Worm (Caenorhabditis elegans) whole organism, dauer: ENCODE results near the gene B0410.3.

Source experiments
- unc-62 ChIP-seq: sonication (generic microtip); optimal IDR thresholded peaks from 2 replicates; lab custom pipeline; 2017; ENCODE audit warnings: missing biosample characterization, missing genetic modification reagents, missing genetic modification characterization

B0410.3 gene

ce11 chrX:2891141-2891739 lies at the start of gene B0410.3:
Gene B0410.3, minus strand, starts transcription at chrX:2891491.
- no peak for TF ChIP-seq unc-62 (GFP tag; lab: Kevin White, UChicago)

- TF ChIP-seq unc-62 (GFP tag; lab: Kevin White, UChicago), result no peak
Observed at ce11 chrX:2940572-2940971, 49.3 kb upstream of the B0410.3 start, which contains the start of gene pfk-1.1. Gene pfk-1.1, plus strand, starts transcription at chrX:2940872.

- no peak for TF ChIP-seq unc-62 (GFP tag; lab: Kevin White, UChicago)
Observed at ce11 chrX:2939526-2939925, 48.2 kb upstream of the B0410.3 start.

ce11 chrX:2939085-2939484 lies 47.8 kb upstream of the B0410.3 start:
- TF ChIP-seq unc-62 (GFP tag; lab: Kevin White, UChicago), result no peak

ce11 chrX:2933061-2933460 lies 41.8 kb upstream of the B0410.3 start, which contains the start of gene fard-1:
Gene fard-1, plus strand, starts transcription at chrX:2933361.
- TF ChIP-seq unc-62 (GFP tag; lab: Kevin White, UChicago), result no peak

- TF ChIP-seq unc-62 (GFP tag; lab: Kevin White, UChicago), result no peak
Observed at ce11 chrX:2931852-2932251, 40.6 kb upstream of the B0410.3 start.

ce11 chrX:2928089-2928488 lies 36.8 kb upstream of the B0410.3 start:
- no peak for TF ChIP-seq unc-62 (GFP tag; lab: Kevin White, UChicago)

- TF ChIP-seq unc-62 (GFP tag; lab: Kevin White, UChicago), result no peak
Observed at ce11 chrX:2927576-2927975, 36.3 kb upstream of the B0410.3 start.

ce11 chrX:2925950-2926349 lies 34.7 kb upstream of the B0410.3 start:
- TF ChIP-seq unc-62 (GFP tag; lab: Kevin White, UChicago), result no peak

- TF ChIP-seq unc-62 (GFP tag; lab: Kevin White, UChicago), result no peak
Observed at ce11 chrX:2924438-2924837, 33.1 kb upstream of the B0410.3 start.

- no peak for TF ChIP-seq unc-62 (GFP tag; lab: Kevin White, UChicago)
Observed at ce11 chrX:2923888-2924287, 32.6 kb upstream of the B0410.3 start, which contains the start of gene hst-3.2. Gene hst-3.2, minus strand, starts transcription at chrX:2923988.

- no peak for TF ChIP-seq unc-62 (GFP tag; lab: Kevin White, UChicago)
Observed at ce11 chrX:2922602-2923203, 31.4 kb upstream of the B0410.3 start.

- TF ChIP-seq unc-62 (GFP tag; lab: Kevin White, UChicago), result no peak
Observed at ce11 chrX:2921737-2922136, 30.4 kb upstream of the B0410.3 start.

ce11 chrX:2920456-2920855 lies 29.2 kb upstream of the B0410.3 start:
- no peak for TF ChIP-seq unc-62 (GFP tag; lab: Kevin White, UChicago)

ce11 chrX:2919488-2919887 lies 28.2 kb upstream of the B0410.3 start:
- TF ChIP-seq unc-62 (GFP tag; lab: Kevin White, UChicago), result no peak

- TF ChIP-seq unc-62 (GFP tag; lab: Kevin White, UChicago), result no peak
Observed at ce11 chrX:2912689-2913088, 21.4 kb upstream of the B0410.3 start.

- no peak for TF ChIP-seq unc-62 (GFP tag; lab: Kevin White, UChicago)
Observed at ce11 chrX:2909227-2909626, 17.9 kb upstream of the B0410.3 start, which contains the start of gene nmy-1. Gene nmy-1, plus strand, starts transcription at chrX:2909527.
